Worm (Caenorhabditis elegans) whole organism, midembryonic: ENCODE data around the gene aqp-3.
"Not testable (repeated sequence)": the region's sequence is repeated elsewhere in the genome, so short reads cannot be mapped to it uniquely, and the experiment has no call there.

Experiments used
- T22C8.4 ChIP-seq: fragments of 200-800 bp; sonication (Bioruptor generic); IDR thresholded peaks from 2 replicates; pipeline ENCODE4 v1.3.6; 2022; ENCODE audit warnings: missing genetic modification characterization, missing compliant biosample characterization
- cog-1 ChIP-seq: sonication (generic microtip); optimal IDR thresholded peaks from 2 replicates; lab custom pipeline; 2016; ENCODE audit warnings: missing genetic modification characterization, missing compliant biosample characterization
- flt-1 ChIP-seq: fragments of 200-800 bp; sonication (Bioruptor generic); IDR thresholded peaks from 2 replicates; pipeline ENCODE4 v1.3.6; 2022; ENCODE audit warnings: missing genetic modification characterization, missing compliant biosample characterization
- klf-2 ChIP-seq: fragments of 200-800 bp; sonication (Bioruptor generic); conservative IDR thresholded peaks from 2 replicates; pipeline ENCODE4 v1.3.6; 2022; ENCODE audit warnings: missing genetic modification reagents, missing genetic modification characterization, missing compliant biosample characterization
- med-1 ChIP-seq: sonication (generic microtip); optimal IDR thresholded peaks from 2 replicates; lab custom pipeline; 2017; ENCODE audit warnings: missing genetic modification characterization, mild to moderate bottlenecking, missing compliant biosample characterization, antibody characterized with exemption, missing genetic modification reagents; ENCODE audit not compliant: insufficient read depth
- ref-1 ChIP-seq: fragments of 200-800 bp; sonication (Bioruptor generic); conservative IDR thresholded peaks from 2 replicates; pipeline ENCODE4 v1.3.6; 2022; ENCODE audit warnings: missing genetic modification reagents, missing genetic modification characterization, missing compliant biosample characterization
- tab-1 ChIP-seq: fragments of 200-800 bp; sonication (Bioruptor generic); IDR thresholded peaks from 2 replicates; pipeline ENCODE4 v1.3.6; 2022; ENCODE audit warnings: missing genetic modification characterization, missing compliant biosample characterization
- ztf-23 ChIP-seq: fragments of 200-800 bp; sonication (Bioruptor generic); IDR thresholded peaks from 2 replicates; pipeline ENCODE4 v1.3.6; 2022; ENCODE audit warnings: missing genetic modification reagents, missing genetic modification characterization, missing compliant biosample characterization
- ztf-29 ChIP-seq: fragments of 200-800 bp; sonication (Bioruptor generic); IDR thresholded peaks from 2 replicates; pipeline ENCODE4 v1.3.6; 2022; ENCODE audit warnings: missing genetic modification reagents, missing genetic modification characterization, missing compliant biosample characterization

The aqp-3 gene

DNA sequence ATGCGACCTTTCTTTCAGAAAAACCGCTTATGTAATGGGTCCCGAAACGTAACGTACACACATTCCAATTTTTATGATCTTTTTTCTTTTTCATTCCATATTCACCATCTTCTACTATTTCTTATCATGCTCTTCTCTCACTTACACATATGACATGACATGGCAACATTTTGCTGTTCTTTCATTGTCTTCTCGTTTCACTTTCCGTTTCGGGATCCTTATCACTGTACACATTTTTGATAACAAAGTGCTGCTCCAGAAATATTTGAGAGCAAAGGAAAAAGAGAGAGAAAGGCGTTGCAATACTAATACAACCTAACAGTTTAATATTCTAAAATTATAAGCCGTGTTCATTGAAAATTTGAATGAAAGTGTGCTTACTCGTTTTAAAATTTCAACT lies 4.1 kb upstream of the aqp-3 start:
- no peak for TF ChIP-seq klf-2 (GFP tag; lab: Robert Waterston, UW)
- TF ChIP-seq ztf-23 (GFP tag; lab: Robert Waterston, UW) = no peak
- TF ChIP-seq cog-1 (tag; lab: Kevin White, UChicago) = no peak
- no peak for TF ChIP-seq tab-1 (GFP tag; lab: Robert Waterston, UW)
- no peak for TF ChIP-seq ztf-29 (GFP tag; lab: Robert Waterston, UW)
- no peak for TF ChIP-seq med-1 (GFP tag; lab: Kevin White, UChicago)
- TF ChIP-seq flt-1 = no peak
- TF ChIP-seq ref-1 (GFP tag; lab: Robert Waterston, UW) = no peak
- no peak for TF ChIP-seq T22C8.4 (GFP tag; lab: Robert Waterston, UW)

DNA sequence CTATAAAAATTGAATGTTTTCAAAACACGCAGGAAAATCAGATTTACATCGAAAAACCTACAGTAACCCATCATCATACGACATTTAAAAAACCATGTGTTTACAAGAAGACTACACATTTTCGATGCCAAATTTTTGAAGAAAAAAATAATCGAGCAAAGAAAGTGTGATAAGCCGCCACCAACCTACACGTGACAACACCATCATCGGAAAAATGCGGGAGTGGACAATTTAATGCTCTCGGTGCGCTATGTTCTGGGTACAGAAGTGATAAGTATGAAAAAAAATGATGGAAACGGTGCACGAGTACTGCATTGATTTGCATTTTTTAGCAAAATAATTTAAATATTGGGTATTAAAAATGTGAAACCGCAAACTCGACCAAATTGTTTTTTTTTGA lies 1.6 kb downstream of the aqp-3 start:
- no peak for TF ChIP-seq ref-1 (GFP tag; lab: Robert Waterston, UW)
- TF ChIP-seq klf-2 (GFP tag; lab: Robert Waterston, UW) = no peak
- no peak for TF ChIP-seq med-1 (GFP tag; lab: Kevin White, UChicago)
- no peak for TF ChIP-seq tab-1 (GFP tag; lab: Robert Waterston, UW)
- no peak for TF ChIP-seq ztf-23 (GFP tag; lab: Robert Waterston, UW)
- TF ChIP-seq flt-1 = no peak
- no peak for TF ChIP-seq cog-1 (tag; lab: Kevin White, UChicago)
- TF ChIP-seq T22C8.4 (GFP tag; lab: Robert Waterston, UW) = no peak
- no peak for TF ChIP-seq ztf-29 (GFP tag; lab: Robert Waterston, UW)

DNA sequence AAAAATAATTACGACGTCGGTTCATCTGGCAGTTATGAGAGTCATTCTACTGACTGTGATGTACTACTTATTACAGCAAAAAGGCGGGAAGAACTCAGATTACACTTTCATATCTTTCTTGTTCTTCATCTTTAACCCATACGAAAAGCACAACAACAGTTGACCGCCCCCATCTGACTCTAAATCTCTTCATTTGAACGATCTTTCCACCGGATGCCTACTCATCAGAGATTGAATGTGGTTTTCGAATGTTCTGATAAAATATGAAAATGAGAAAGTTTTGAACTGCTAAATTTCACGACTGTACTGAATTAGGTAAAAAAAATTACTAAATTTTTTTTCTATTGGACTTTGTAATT lies 8.1 kb downstream of the aqp-3 start, which contains the start of gene sri-19:
TSS of gene sri-19 (plus strand) at position 143 of the 359 bp plus-strand sequence.
- no peak for TF ChIP-seq cog-1 (tag; lab: Kevin White, UChicago)
- TF ChIP-seq tab-1 (GFP tag; lab: Robert Waterston, UW) = no peak
- TF ChIP-seq klf-2 (GFP tag; lab: Robert Waterston, UW) = no peak
- no peak for TF ChIP-seq med-1 (GFP tag; lab: Kevin White, UChicago)
- TF ChIP-seq ref-1 (GFP tag; lab: Robert Waterston, UW) = no peak
- no peak for TF ChIP-seq ztf-29 (GFP tag; lab: Robert Waterston, UW)
- no peak for TF ChIP-seq ztf-23 (GFP tag; lab: Robert Waterston, UW)
- TF ChIP-seq T22C8.4 (GFP tag; lab: Robert Waterston, UW) = no peak
- TF ChIP-seq flt-1 = no peak

DNA sequence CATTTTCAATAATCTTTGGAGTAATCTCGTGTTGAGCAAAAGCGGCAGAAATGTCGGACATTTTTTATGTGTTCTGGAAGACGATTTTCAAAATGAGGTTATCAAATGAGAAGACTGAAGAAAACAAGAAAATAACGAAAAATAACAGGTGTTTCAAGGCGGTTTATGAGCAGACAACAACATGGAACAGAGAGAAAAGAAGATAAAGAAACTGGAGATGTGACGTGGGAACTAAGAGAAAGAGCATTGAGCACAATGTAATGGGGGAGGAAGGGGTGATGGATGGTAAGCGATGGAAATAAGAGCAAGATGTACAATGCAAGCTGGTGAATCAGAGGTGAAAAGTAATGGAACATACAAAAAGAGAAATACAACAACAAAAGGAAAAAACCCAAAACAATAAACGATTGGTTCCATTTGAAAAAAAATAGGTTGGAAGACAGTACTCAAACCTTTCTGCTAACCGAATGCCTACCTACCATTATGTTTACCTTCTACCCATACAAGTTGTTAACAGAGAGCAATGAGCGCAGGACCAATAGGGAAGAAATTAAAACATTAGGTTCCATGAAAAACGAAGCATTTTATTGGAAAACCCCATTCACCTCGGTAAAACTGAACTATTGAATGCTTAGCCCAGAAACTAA lies 8.6 kb downstream of the aqp-3 start, which contains the start of gene Y69E1A.5:
TSS of gene Y69E1A.5 (minus strand) at position 73 of the 647 bp plus-strand sequence.
- no peak for TF ChIP-seq ztf-29 (GFP tag; lab: Robert Waterston, UW)
- no peak for TF ChIP-seq flt-1
- no peak for TF ChIP-seq klf-2 (GFP tag; lab: Robert Waterston, UW)
- TF ChIP-seq T22C8.4 (GFP tag; lab: Robert Waterston, UW) = no peak
- no peak for TF ChIP-seq med-1 (GFP tag; lab: Kevin White, UChicago)

DNA sequence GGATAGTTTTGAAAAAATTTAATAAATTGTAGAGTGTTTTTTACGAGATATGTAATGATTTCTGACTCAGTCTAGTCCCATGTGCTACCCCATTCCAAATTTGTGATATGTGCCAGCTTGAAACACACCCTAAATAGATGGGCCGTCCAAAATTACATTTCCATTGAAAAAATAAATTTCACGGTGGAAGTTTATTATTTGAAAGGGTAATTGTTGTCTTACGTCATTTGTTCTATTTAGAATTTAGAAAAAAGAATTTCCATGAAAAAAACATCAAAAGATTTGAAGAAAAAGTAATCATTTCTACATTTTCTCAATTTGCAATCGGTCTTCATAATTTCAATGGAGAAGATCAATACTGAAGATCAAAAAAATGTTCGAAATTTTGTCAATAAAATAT lies 11.3 kb downstream of the aqp-3 start, which contains the start of gene Y69E1A.4:
TSS of gene Y69E1A.4 (plus strand) at position 301 of the 400 bp plus-strand sequence.
- not testable (repeated sequence) for TF ChIP-seq cog-1 (tag; lab: Kevin White, UChicago); tab-1 (GFP tag; lab: Robert Waterston, UW); T22C8.4 (GFP tag; lab: Robert Waterston, UW)

DNA sequence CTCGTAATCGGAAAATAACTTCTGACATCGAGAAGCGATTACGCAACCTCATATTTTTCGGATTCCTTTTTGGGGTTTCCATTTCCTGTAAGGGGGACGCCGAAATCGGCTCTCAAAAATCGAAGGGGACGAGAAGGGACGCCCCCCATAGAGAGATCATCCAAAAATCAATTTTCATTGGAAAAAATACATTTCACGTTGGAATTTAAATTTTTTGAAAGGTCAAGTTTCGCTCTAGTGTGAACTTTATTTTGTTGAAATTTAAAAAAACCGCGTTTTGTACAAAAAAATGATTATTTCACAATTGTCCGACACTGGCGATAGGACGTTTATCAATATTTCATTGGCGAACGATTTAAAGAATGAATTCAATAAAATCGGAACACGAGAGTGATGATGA lies 14.3 kb downstream of the aqp-3 start, which contains the start of gene Y69E1A.3:
TSS of gene Y69E1A.3 (plus strand) at position 301 of the 400 bp plus-strand sequence.
- TF ChIP-seq ref-1 (GFP tag; lab: Robert Waterston, UW) = no peak
- TF ChIP-seq flt-1 = no peak
- TF ChIP-seq med-1 (GFP tag; lab: Kevin White, UChicago) = no peak
- TF ChIP-seq cog-1 (tag; lab: Kevin White, UChicago) = no peak
- no peak for TF ChIP-seq ztf-23 (GFP tag; lab: Robert Waterston, UW)
- TF ChIP-seq ztf-29 (GFP tag; lab: Robert Waterston, UW) = no peak
- no peak for TF ChIP-seq T22C8.4 (GFP tag; lab: Robert Waterston, UW)
- TF ChIP-seq tab-1 (GFP tag; lab: Robert Waterston, UW) = no peak
- TF ChIP-seq klf-2 (GFP tag; lab: Robert Waterston, UW) = no peak

DNA sequence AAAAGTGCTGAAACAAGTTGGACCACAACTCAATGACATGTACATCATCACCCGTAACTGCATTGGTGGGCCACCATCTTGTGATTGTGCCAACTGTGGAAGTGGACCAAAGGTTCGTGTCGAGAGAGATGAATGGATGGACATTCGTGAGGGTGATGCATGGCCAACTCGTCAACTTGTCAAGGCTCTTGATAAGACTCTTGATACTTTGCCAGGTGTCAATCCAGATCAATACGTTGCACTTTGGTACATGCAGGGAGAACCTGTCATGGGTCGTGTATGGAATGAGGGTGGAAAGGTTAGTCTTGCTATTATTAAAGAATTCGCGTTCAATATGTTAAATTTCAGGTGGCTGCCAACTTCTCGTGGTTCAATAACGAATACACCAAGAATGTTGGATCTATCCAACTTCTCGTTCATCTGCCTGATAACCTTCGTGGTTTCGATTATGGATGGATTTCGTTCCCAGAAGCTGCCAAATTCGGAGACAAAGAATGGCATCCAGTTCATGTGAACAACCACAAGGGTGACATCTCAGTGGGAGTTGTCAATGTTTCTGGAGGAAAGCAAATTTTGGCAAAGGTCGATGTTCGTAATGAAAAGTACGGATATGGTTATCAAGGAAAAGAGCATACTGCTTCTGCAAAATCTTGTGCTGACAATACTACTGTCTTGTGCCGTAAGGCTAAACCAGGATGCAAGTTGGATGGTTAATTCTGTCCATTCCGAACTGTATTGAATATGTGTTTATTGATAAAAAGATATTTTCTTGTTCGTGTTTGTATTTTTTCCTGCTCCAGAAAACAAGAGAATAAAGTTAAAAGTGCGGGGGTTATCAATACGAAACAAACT lies 15.7 kb downstream of the aqp-3 start:
- TF ChIP-seq cog-1 (tag; lab: Kevin White, UChicago) (no peak), tab-1 (GFP tag; lab: Robert Waterston, UW) (no peak), ztf-23 (GFP tag; lab: Robert Waterston, UW) (no peak), med-1 (GFP tag; lab: Kevin White, UChicago) (no peak), ztf-29 (GFP tag; lab: Robert Waterston, UW) (no peak), T22C8.4 (GFP tag; lab: Robert Waterston, UW) (no peak), flt-1 (no peak), ref-1 (GFP tag; lab: Robert Waterston, UW) (no peak), klf-2 (GFP tag; lab: Robert Waterston, UW) (no peak)

DNA sequence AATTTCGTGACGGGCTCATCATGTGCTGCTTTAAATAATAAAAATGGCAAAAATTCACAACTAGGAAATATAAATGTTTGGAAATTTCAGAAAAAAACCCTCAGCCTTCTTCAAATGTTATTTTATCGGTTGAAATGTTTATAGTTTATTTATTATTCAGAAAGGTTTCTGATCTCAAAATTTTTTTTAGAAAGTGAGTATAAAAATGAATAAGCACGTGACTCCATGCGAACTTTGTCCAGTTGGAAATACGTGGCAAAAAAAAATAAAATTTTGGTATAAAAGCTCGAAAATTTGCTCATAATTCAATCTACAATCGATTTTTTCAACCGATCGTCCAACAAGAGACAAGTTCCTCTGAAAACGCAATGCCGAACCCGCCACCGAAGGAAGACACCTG lies 16.7 kb downstream of the aqp-3 start, which contains the start of gene nsph-3.1:
TSS of gene nsph-3.1 (plus strand) at position 301 of the 400 bp plus-strand sequence.
- no peak for TF ChIP-seq ref-1 (GFP tag; lab: Robert Waterston, UW)

DNA sequence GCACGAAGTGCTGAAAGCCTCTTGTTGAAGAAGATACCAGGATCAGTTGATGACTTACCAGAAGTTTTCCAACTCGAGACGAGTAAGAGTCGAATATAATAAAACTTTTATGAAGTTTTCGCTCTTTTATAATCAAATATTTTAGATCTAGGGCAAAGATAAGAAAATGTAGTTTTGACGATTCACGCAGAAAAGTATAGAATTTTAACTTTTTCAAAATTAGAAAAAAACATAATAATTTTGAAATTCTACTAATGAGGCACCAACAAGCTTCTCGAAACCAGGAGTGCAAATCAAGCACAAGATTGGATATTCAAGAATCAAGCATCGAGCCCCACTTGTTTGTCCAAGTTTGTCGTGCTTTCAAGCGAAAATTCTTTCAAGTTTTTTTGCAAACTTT lies 17.5 kb downstream of the aqp-3 start, which contains the start of gene Y69E1A.1:
TSS of gene Y69E1A.1 (minus strand) at position 101 of the 400 bp plus-strand sequence.
- no peak for TF ChIP-seq cog-1 (tag; lab: Kevin White, UChicago)
